Fruit fly (Drosophila melanogaster) whole organism, embryonic: ENCODE measurements around the gene dbo.

Source experiments
- B-H1 ChIP-seq: fragments of 200-800 bp; sonication (Bioruptor generic); IDR thresholded peaks from 3 replicates; pipeline ENCODE4 v1.3.6; 2022; ENCODE audit warnings: missing biosample characterization, missing genetic modification characterization
- B-H2 ChIP-seq: fragments of 200-800 bp; sonication (Bioruptor generic); optimal IDR thresholded peaks from 2 replicates; lab custom pipeline; 2018; ENCODE audit warnings: missing biosample characterization, mild to moderate bottlenecking, missing genetic modification characterization
- CG1024 ChIP-seq: fragments of 200-800 bp; sonication (Bioruptor generic); IDR thresholded peaks from 2 replicates; pipeline ENCODE4 v1.3.6; 2022; ENCODE audit warnings: missing biosample characterization, missing genetic modification characterization
- CG10321 ChIP-seq: fragments of 200-800 bp; sonication (Bioruptor generic); IDR thresholded peaks from 2 replicates; pipeline ENCODE4 v1.3.6; 2022; ENCODE audit warnings: missing biosample characterization, missing genetic modification characterization
- CG13775 ChIP-seq: fragments of 200-800 bp; sonication (Bioruptor generic); optimal IDR thresholded peaks from 3 replicates; lab custom pipeline; 2017; ENCODE audit warnings: missing biosample characterization, mild to moderate bottlenecking, missing genetic modification characterization
- CG14014 ChIP-seq: fragments of 200-800 bp; sonication (Bioruptor generic); IDR thresholded peaks from 2 replicates; pipeline ENCODE4 v1.3.6; 2022; ENCODE audit warnings: missing biosample characterization, missing genetic modification characterization
- CG17186 ChIP-seq: fragments of 200-800 bp; sonication (Bioruptor generic); optimal IDR thresholded peaks from 3 replicates; lab custom pipeline; 2017; ENCODE audit warnings: missing biosample characterization, missing genetic modification reagents, missing genetic modification characterization
- CG17359 ChIP-seq: fragments of 200-800 bp; sonication (Bioruptor generic); optimal IDR thresholded peaks from 3 replicates; lab custom pipeline; 2018; ENCODE audit warnings: missing biosample characterization, mild to moderate bottlenecking, missing genetic modification characterization, moderate library complexity
- CG18262 ChIP-seq: fragments of 200-800 bp; optimal IDR thresholded peaks from 3 replicates; lab custom pipeline; 2019; ENCODE audit warnings: missing biosample characterization, mild to moderate bottlenecking, missing genetic modification characterization, moderate library complexity
- CG2678 ChIP-seq: fragments of 200-800 bp; sonication (Bioruptor generic); optimal IDR thresholded peaks from 3 replicates; lab custom pipeline; 2019; ENCODE audit warnings: missing biosample characterization, mild to moderate bottlenecking, missing genetic modification characterization, moderate library complexity
- CG2889 ChIP-seq: fragments of 200-800 bp; sonication (Bioruptor generic); IDR thresholded peaks from 3 replicates; pipeline ENCODE4 v1.3.6; 2022; ENCODE audit warnings: missing biosample characterization, missing genetic modification characterization
- CG31224 ChIP-seq: fragments of 200-800 bp; sonication (Bioruptor generic); IDR thresholded peaks from 2 replicates; pipeline ENCODE4 v1.3.6; 2022; ENCODE audit warnings: missing biosample characterization, missing genetic modification characterization
- CG3995 ChIP-seq: fragments of 200-800 bp; sonication (Bioruptor generic); optimal IDR thresholded peaks from 3 replicates; lab custom pipeline; 2016; ENCODE audit warnings: missing biosample characterization, missing genetic modification characterization
- CG42726 ChIP-seq: fragments of 200-800 bp; sonication (Bioruptor generic); IDR thresholded peaks from 2 replicates; pipeline ENCODE4 v1.3.6; 2022; ENCODE audit warnings: missing biosample characterization, missing genetic modification characterization; ENCODE audit not compliant: partially characterized antibody
- CG6654 ChIP-seq: fragments of 200-800 bp; sonication (Bioruptor generic); optimal IDR thresholded peaks from 2 replicates; lab custom pipeline; 2017; ENCODE audit warnings: missing biosample characterization, mild to moderate bottlenecking, missing genetic modification characterization
- CG7745 ChIP-seq: fragments of 200-800 bp; sonication (Bioruptor generic); optimal IDR thresholded peaks from 2 replicates; lab custom pipeline; 2018; ENCODE audit warnings: missing biosample characterization, mild to moderate bottlenecking, missing genetic modification characterization, moderate library complexity
- CG7839 ChIP-seq: fragments of 200-800 bp; sonication (Bioruptor generic); optimal IDR thresholded peaks from 3 replicates; lab custom pipeline; 2018; ENCODE audit warnings: missing biosample characterization, mild to moderate bottlenecking, missing genetic modification characterization, moderate library complexity
- CG8290 ChIP-seq, 3 experiments: fragments of 200-800 bp; sonication (Bioruptor generic); optimal IDR thresholded peaks; 2 replicates each; lab custom pipeline; 2016 to 2019; ENCODE audit warnings: missing biosample characterization in 3 of 3, missing genetic modification characterization in 3 of 3, mild to moderate bottlenecking in 2 of 3, moderate library complexity in 1 of 3
- CG9817 ChIP-seq: fragments of 200-800 bp; sonication (Bioruptor generic); optimal IDR thresholded peaks from 2 replicates; lab custom pipeline; 2018; ENCODE audit warnings: missing biosample characterization, mild to moderate bottlenecking, missing genetic modification characterization, moderate library complexity
- HHEX ChIP-seq: fragments of 200-800 bp; sonication (Bioruptor generic); optimal IDR thresholded peaks from 3 replicates; lab custom pipeline; 2017; ENCODE audit warnings: missing biosample characterization, mild to moderate bottlenecking, missing genetic modification characterization, missing genetic modification reagents
- HLHmδ ChIP-seq: fragments of 200-800 bp; sonication (Bioruptor generic); optimal IDR thresholded peaks from 2 replicates; lab custom pipeline; 2018; ENCODE audit warnings: missing biosample characterization, mild to moderate bottlenecking, missing genetic modification characterization, moderate library complexity
- HmgD ChIP-seq: fragments of 200-800 bp; sonication (Bioruptor generic); optimal IDR thresholded peaks from 3 replicates; lab custom pipeline; 2016; ENCODE audit warnings: missing biosample characterization, missing genetic modification characterization
- Hmx ChIP-seq: fragments of 200-800 bp; sonication (Bioruptor generic); optimal IDR thresholded peaks from 2 replicates; lab custom pipeline; 2016; ENCODE audit warnings: missing biosample characterization, missing genetic modification characterization
- Jarid2 ChIP-seq: fragments of 200-800 bp; sonication (Bioruptor generic); optimal IDR thresholded peaks from 3 replicates; lab custom pipeline; 2017; ENCODE audit warnings: mild to moderate bottlenecking, missing biosample characterization, missing genetic modification reagents, missing genetic modification characterization
- MBD-R2 ChIP-seq: fragments of 200-800 bp; sonication (Bioruptor generic); IDR thresholded peaks from 2 replicates; pipeline ENCODE4 v1.3.6; 2022; ENCODE audit warnings: missing biosample characterization, missing genetic modification characterization
- Meics ChIP-seq: fragments of 200-800 bp; sonication (Bioruptor generic); optimal IDR thresholded peaks from 2 replicates; lab custom pipeline; 2017; ENCODE audit warnings: missing biosample characterization, mild to moderate bottlenecking, missing genetic modification characterization
- NK7.1 ChIP-seq: fragments of 200-800 bp; sonication (Bioruptor generic); optimal IDR thresholded peaks from 3 replicates; lab custom pipeline; 2016; ENCODE audit warnings: missing biosample characterization, missing genetic modification characterization
- Nf-YA ChIP-seq: fragments of 200-800 bp; sonication (Bioruptor generic); IDR thresholded peaks from 2 replicates; pipeline ENCODE4 v1.3.6; 2022; ENCODE audit warnings: missing biosample characterization, missing genetic modification characterization
- NfI ChIP-seq: fragments of 200-800 bp; sonication (Bioruptor generic); optimal IDR thresholded peaks from 3 replicates; lab custom pipeline; 2018; ENCODE audit warnings: missing biosample characterization, mild to moderate bottlenecking, missing genetic modification characterization, moderate library complexity
- Rx ChIP-seq: fragments of 200-800 bp; sonication (Bioruptor generic); IDR thresholded peaks from 2 replicates; pipeline ENCODE4 v1.3.6; 2022; ENCODE audit warnings: missing biosample characterization, missing genetic modification characterization
- Sry-β ChIP-seq: fragments of 200-800 bp; sonication (Bioruptor generic); optimal IDR thresholded peaks from 2 replicates; lab custom pipeline; 2018; ENCODE audit warnings: missing biosample characterization, mild to moderate bottlenecking, missing genetic modification characterization, moderate library complexity
- Trl ChIP-seq, 3 experiments: fragments of >200 bp in 2 of 3; fragments of 200-800 bp in 1 of 3; sonication (Bioruptor generic) in 1 of 3; optimal IDR thresholded peaks; 2 replicates in 1 of 3; 3 replicates in 2 of 3; lab custom pipeline; 2016 to 2017; ENCODE audit warnings: missing biosample characterization in 1 of 3, missing genetic modification characterization in 1 of 3
- al ChIP-seq: fragments of 200-800 bp; sonication (Bioruptor generic); IDR thresholded peaks from 2 replicates; pipeline ENCODE4 v1.3.6; 2022; ENCODE audit warnings: missing biosample characterization, missing genetic modification characterization
- ap ChIP-seq: fragments of 200-800 bp; sonication (Bioruptor generic); IDR thresholded peaks from 2 replicates; pipeline ENCODE4 v1.3.6; 2022; ENCODE audit warnings: missing biosample characterization, missing genetic modification characterization
- chinmo ChIP-seq: fragments of 200-800 bp; sonication (Bioruptor generic); IDR thresholded peaks from 4 replicates; pipeline ENCODE4 v1.3.6; 2022; ENCODE audit warnings: missing biosample characterization, missing genetic modification characterization; ENCODE audit not compliant: partially characterized antibody
- chm ChIP-seq: fragments of 200-800 bp; sonication (Bioruptor generic); IDR thresholded peaks from 2 replicates; pipeline ENCODE4 v1.3.6; 2022; ENCODE audit warnings: missing biosample characterization, missing genetic modification characterization
- crol ChIP-seq: fragments of 200-800 bp; sonication (Bioruptor generic); IDR thresholded peaks from 2 replicates; pipeline ENCODE4 v1.3.6; 2022; ENCODE audit warnings: missing biosample characterization, missing genetic modification characterization
- ewg ChIP-seq: fragments of 200-800 bp; sonication (Bioruptor generic); optimal IDR thresholded peaks from 3 replicates; lab custom pipeline; 2017; ENCODE audit warnings: mild to moderate bottlenecking, missing biosample characterization, missing genetic modification reagents, missing genetic modification characterization
- fu2 ChIP-seq: fragments of 200-800 bp; sonication (Bioruptor generic); optimal IDR thresholded peaks from 2 replicates; lab custom pipeline; 2016; ENCODE audit warnings: missing biosample characterization, missing genetic modification characterization
- ind ChIP-seq: fragments of 200-800 bp; sonication (Bioruptor generic); optimal IDR thresholded peaks from 3 replicates; lab custom pipeline; 2016; ENCODE audit warnings: missing biosample characterization, missing genetic modification characterization
- lmd ChIP-seq: fragments of 200-800 bp; sonication (Bioruptor generic); IDR thresholded peaks from 2 replicates; pipeline ENCODE4 v1.3.6; 2022; ENCODE audit warnings: missing biosample characterization, missing genetic modification characterization
- mirr ChIP-seq: fragments of 200-800 bp; sonication (Bioruptor generic); optimal IDR thresholded peaks from 3 replicates; lab custom pipeline; 2018; ENCODE audit warnings: missing biosample characterization, mild to moderate bottlenecking, missing genetic modification characterization
- onecut ChIP-seq: fragments of 200-800 bp; sonication (Bioruptor generic); IDR thresholded peaks from 2 replicates; pipeline ENCODE4 v1.3.6; 2022; ENCODE audit warnings: missing biosample characterization, missing genetic modification characterization
- row ChIP-seq: fragments of 200-800 bp; sonication (Bioruptor generic); IDR thresholded peaks from 3 replicates; pipeline ENCODE4 v1.3.6; 2022; ENCODE audit warnings: missing biosample characterization, missing genetic modification characterization
- sc ChIP-seq, 3 experiments: fragments of >200 bp in 2 of 3; fragments of 200-800 bp in 1 of 3; sonication (Bioruptor generic) in 1 of 3; optimal IDR thresholded peaks; 2 replicates in 2 of 3; 3 replicates in 1 of 3; lab custom pipeline; 2017; ENCODE audit warnings: mild to moderate bottlenecking in 1 of 3, missing biosample characterization in 1 of 3, missing genetic modification characterization in 1 of 3, missing genetic modification reagents in 1 of 3
- sens-2 ChIP-seq: fragments of 200-800 bp; sonication (Bioruptor generic); IDR thresholded peaks from 2 replicates; pipeline ENCODE4 v1.3.6; 2022; ENCODE audit warnings: missing biosample characterization, missing genetic modification characterization
- sqz ChIP-seq: fragments of 200-800 bp; sonication (Bioruptor generic); optimal IDR thresholded peaks from 3 replicates; lab custom pipeline; 2018; ENCODE audit warnings: missing biosample characterization, mild to moderate bottlenecking, missing genetic modification characterization
- ssp ChIP-seq: fragments of 200-800 bp; sonication (Bioruptor generic); IDR thresholded peaks from 2 replicates; pipeline ENCODE4 v1.3.6; 2022; ENCODE audit warnings: missing biosample characterization, missing genetic modification characterization
- tll ChIP-seq, 2 experiments: fragments of 200-800 bp in 1 of 2; fragments of >200 bp in 1 of 2; sonication (Bioruptor generic) in 1 of 2; optimal IDR thresholded peaks; 2 replicates each; lab custom pipeline; 2017 to 2019; ENCODE audit warnings: missing biosample characterization in 2 of 2, missing genetic modification characterization in 2 of 2, mild to moderate bottlenecking in 1 of 2, moderate library complexity in 1 of 2
- wor ChIP-seq: fragments of 200-800 bp; sonication (Bioruptor generic); IDR thresholded peaks from 2 replicates; pipeline ENCODE4 v1.3.6; 2022; ENCODE audit warnings: missing biosample characterization, missing genetic modification characterization

dbo gene

dm6 chr3L:15787406-15787805, 39.3 kb upstream of the dbo start (continued):
- TF ChIP-seq ind = peak; percentile 21
- TF ChIP-seq CG2678 (tag; lab: Kevin White, UChicago) = peak; percentile 74
- no peak for TF ChIP-seq Trl (optimal IDR thresholded peaks at IDR 0.05; lab: Kevin White, UChicago)
- no peak for TF ChIP-seq Trl (GFP tag; optimal IDR thresholded peaks at IDR 0.05; lab: Kevin White, UChicago)
- TF ChIP-seq ap (GFP tag; lab: Robert Waterston, UW) = no peak
- TF ChIP-seq CG6654 (GFP tag; lab: Kevin White, UChicago) = no peak
- no peak for TF ChIP-seq HHEX (GFP tag; lab: Kevin White, UChicago)
- no peak for TF ChIP-seq B-H2 (GFP tag; lab: Kevin White, UChicago)
- TF ChIP-seq Hmx (GFP tag; lab: Kevin White, UChicago) = no peak
- TF ChIP-seq CG14014 (GFP tag; lab: Robert Waterston, UW) = 0 out of 2 replicates have a peak, but pooled peaks have one; percentile 20
- no peak for TF ChIP-seq CG31224 (GFP tag; lab: Robert Waterston, UW)
- no peak for TF ChIP-seq Nf-YA (GFP tag; lab: Robert Waterston, UW)
- TF ChIP-seq chinmo = no peak
- TF ChIP-seq CG13775 (GFP tag; lab: Kevin White, UChicago) = peak; percentile 68
- no peak for TF ChIP-seq ewg (GFP tag; lab: Kevin White, UChicago)
- TF ChIP-seq Jarid2 (GFP tag; lab: Kevin White, UChicago) = peak; percentile 19
- TF ChIP-seq Meics = peak; percentile 13
- peak; percentile 79 for TF ChIP-seq row (GFP tag; lab: Robert Waterston, UW)
- no peak for TF ChIP-seq B-H1
- no peak for TF ChIP-seq CG9817 (tag; lab: Kevin White, UChicago)
- no peak for TF ChIP-seq NK7.1 (GFP tag; lab: Kevin White, UChicago)
- peak in 1 of 2 experiments; percentile 41 for TF ChIP-seq tll (GFP tag; optimal IDR thresholded peaks at IDR 0.05; lab: Kevin White, UChicago)
- no peak for TF ChIP-seq fu2 (GFP tag; lab: Kevin White, UChicago)
- no peak for TF ChIP-seq CG10321
- TF ChIP-seq chm = no peak
- no peak for TF ChIP-seq crol (GFP tag; lab: Robert Waterston, UW)
- no peak for TF ChIP-seq Sry-β (GFP tag; lab: Kevin White, UChicago)
- no peak for TF ChIP-seq al (GFP tag; lab: Robert Waterston, UW)
- no peak for TF ChIP-seq CG2889 (GFP tag; lab: Robert Waterston, UW)
- TF ChIP-seq lmd (GFP tag; lab: Robert Waterston, UW) = peak; percentile 33; the same call in 1 of the 2 replicates
- TF ChIP-seq HLHmδ (GFP tag; lab: Kevin White, UChicago) = no peak
- no peak for TF ChIP-seq wor
- TF ChIP-seq CG1024 (GFP tag; lab: Robert Waterston, UW) = no peak
- no peak for TF ChIP-seq Rx (GFP tag; lab: Robert Waterston, UW)
- TF ChIP-seq sc (optimal IDR thresholded peaks at IDR 0.05; lab: Kevin White, UChicago) = no peak
- TF ChIP-seq sc (GFP tag; optimal IDR thresholded peaks at IDR 0.05; lab: Kevin White, UChicago) = peak; percentile 26
- TF ChIP-seq MBD-R2 (GFP tag; lab: Robert Waterston, UW) = no peak
- no peak for TF ChIP-seq onecut
- TF ChIP-seq CG7839 (tag; lab: Kevin White, UChicago) = peak; percentile 72
- 0 out of 2 replicates have a peak, but pooled peaks have one; percentile 23 for TF ChIP-seq ssp
- no peak for TF ChIP-seq HmgD (GFP tag; lab: Kevin White, UChicago)
- TF ChIP-seq CG42726 (GFP tag; lab: Robert Waterston, UW) = no peak
- no peak for TF ChIP-seq CG7745 (tag; lab: Kevin White, UChicago)
- TF ChIP-seq CG17186 = no peak
- no peak for TF ChIP-seq sens-2 (GFP tag; lab: Robert Waterston, UW)
- peak; percentile 55 for TF ChIP-seq sqz
- TF ChIP-seq NfI (GFP tag; lab: Kevin White, UChicago) = no peak
- TF ChIP-seq CG17359 (tag; lab: Kevin White, UChicago) = peak; percentile 59
- no peak for TF ChIP-seq CG8290 (GFP tag; optimal IDR thresholded peaks at IDR 0.05; lab: Kevin White, UChicago)
- TF ChIP-seq CG8290 (tag; optimal IDR thresholded peaks at IDR 0.05; lab: Kevin White, UChicago) = no peak
- no peak for TF ChIP-seq mirr (GFP tag; lab: Kevin White, UChicago)
- TF ChIP-seq CG18262 (tag; lab: Kevin White, UChicago) = peak; percentile 86
- no peak for TF ChIP-seq CG3995 (GFP tag; lab: Kevin White, UChicago)
